Worm (Caenorhabditis elegans) whole organism, L2 larva: Measurements from ENCODE around the gene fbxl-1.

Experiments used
- ceh-16 ChIP-seq: fragments of 150-350 bp; optimal IDR thresholded peaks from 2 replicates; lab custom pipeline; 2014; ENCODE audit warnings: missing biosample characterization, missing genetic modification characterization
- dmd-4 ChIP-seq: sonication (generic microtip); optimal IDR thresholded peaks from 2 replicates; lab custom pipeline; 2017; ENCODE audit warnings: missing biosample characterization, missing genetic modification characterization
- fos-1 ChIP-seq: fragments of 150-350 bp; optimal IDR thresholded peaks from 2 replicates; lab custom pipeline; 2014; ENCODE audit warnings: missing biosample characterization, missing genetic modification characterization
- mdl-1 ChIP-seq, 2 experiments: fragments of 150-350 bp in 1 of 2; sonication (generic microtip) in 1 of 2; optimal IDR thresholded peaks; 2 replicates each; lab custom pipeline; 2017; ENCODE audit warnings: missing biosample characterization in 2 of 2, missing genetic modification characterization in 2 of 2
- nhr-25 ChIP-seq: fragments of 150-350 bp; sonication (generic microtip); optimal IDR thresholded peaks from 3 replicates; lab custom pipeline; 2014; ENCODE audit warnings: missing biosample characterization, missing genetic modification characterization
- peb-1 ChIP-seq: fragments of 150-350 bp; optimal IDR thresholded peaks from 2 replicates; lab custom pipeline; 2014; ENCODE audit warnings: missing biosample characterization, missing genetic modification characterization
- ztf-11 ChIP-seq: sonication (generic microtip); optimal IDR thresholded peaks from 2 replicates; lab custom pipeline; 2017; ENCODE audit warnings: missing biosample characterization, missing genetic modification characterization
- ztf-4 ChIP-seq: fragments of 150-350 bp; optimal IDR thresholded peaks from 2 replicates; lab custom pipeline; 2014; ENCODE audit warnings: missing biosample characterization, missing genetic modification characterization

DNA sequence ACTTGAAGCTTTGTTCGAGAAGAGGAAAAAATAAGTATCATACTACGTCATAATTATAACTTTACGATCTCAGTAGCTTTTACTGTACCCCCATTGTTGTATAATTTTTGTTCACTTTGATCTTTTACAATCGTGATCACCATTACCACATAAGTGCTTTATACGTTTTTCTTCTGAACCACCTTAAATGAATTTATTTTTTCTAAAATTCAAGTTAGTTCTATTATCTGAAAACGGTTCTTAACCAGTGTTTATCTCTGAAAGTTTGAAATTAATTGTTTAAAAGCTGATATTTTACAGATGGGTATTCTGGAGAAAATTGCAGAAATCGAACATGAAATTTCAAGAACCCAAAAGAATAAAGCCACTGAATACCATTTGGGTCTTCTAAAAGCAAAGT lies 18.0 kb downstream of the fbxl-1 start, which contains the start of gene C02F5.3:
- TF ChIP-seq ztf-4 (tag; lab: Kevin White, UChicago) (no peak), fos-1 (no peak), peb-1 (no peak), ztf-11 (tag; lab: Kevin White, UChicago) (no peak), dmd-4 (tag; lab: Kevin White, UChicago) (no peak), ceh-16 (tag; lab: Kevin White, UChicago) (no peak), mdl-1 (tag; optimal IDR thresholded peaks at IDR 0.05; lab: Kevin White, UChicago) (no peak), nhr-25 (tag; lab: Kevin White, UChicago) (no peak)
